Worm (Caenorhabditis elegans) whole organism, early embryonic: ENCODE measurements around the gene VY10G11R.1.
"Not testable (repeated sequence)": the region's sequence is repeated elsewhere in the genome, so short reads cannot be mapped to it uniquely, and the experiment has no call there.

Experiments
- B0310.2 ChIP-seq: sonication (generic microtip); optimal IDR thresholded peaks from 2 replicates; lab custom pipeline; 2016; ENCODE audit warnings: mild to moderate bottlenecking, missing genetic modification characterization, missing compliant biosample characterization
- F13C5.2 ChIP-seq: sonication (generic microtip); optimal IDR thresholded peaks from 2 replicates; lab custom pipeline; 2017; ENCODE audit warnings: mild to moderate bottlenecking, missing genetic modification characterization, inconsistent platforms, missing compliant biosample characterization
- aly-1 ChIP-seq: sonication (generic microtip); optimal IDR thresholded peaks from 2 replicates; lab custom pipeline; 2016; ENCODE audit warnings: missing genetic modification characterization, missing compliant biosample characterization
- ama-1 ChIP-seq: fragments of 150-350 bp; optimal IDR thresholded peaks from 2 replicates; lab custom pipeline; 2014
- ceh-13 ChIP-seq: fragments of 200-800 bp; sonication (Bioruptor generic); optimal IDR thresholded peaks from 2 replicates; lab custom pipeline; 2018; ENCODE audit warnings: mild to moderate bottlenecking, missing genetic modification characterization, missing compliant biosample characterization
- ceh-36 ChIP-seq: sonication (generic microtip); optimal IDR thresholded peaks from 2 replicates; lab custom pipeline; 2016; ENCODE audit warnings: missing genetic modification characterization, inconsistent platforms, missing compliant biosample characterization
- ets-7 ChIP-seq: sonication (generic microtip); optimal IDR thresholded peaks from 2 replicates; lab custom pipeline; 2016; ENCODE audit warnings: missing genotype, missing genetic modification characterization, missing compliant biosample characterization
- flt-1 ChIP-seq: fragments of 200-800 bp; sonication (Bioruptor generic); IDR thresholded peaks from 2 replicates; pipeline ENCODE4 v1.3.6; 2022; ENCODE audit warnings: missing genetic modification characterization, missing compliant biosample characterization
- hmbx-1 ChIP-seq: sonication (generic microtip); optimal IDR thresholded peaks from 2 replicates; lab custom pipeline; 2016; ENCODE audit warnings: mild to moderate bottlenecking, missing genetic modification characterization, missing compliant biosample characterization
- hmg-4 ChIP-seq: fragments of 200-800 bp; sonication (Bioruptor generic); optimal IDR thresholded peaks from 2 replicates; lab custom pipeline; 2018; ENCODE audit warnings: mild to moderate bottlenecking, missing genetic modification characterization, missing compliant biosample characterization
- hnd-1 ChIP-seq: sonication (generic microtip); optimal IDR thresholded peaks from 2 replicates; lab custom pipeline; 2016; ENCODE audit warnings: missing genetic modification characterization, missing compliant biosample characterization
- pes-1 ChIP-seq: fragments of 200-800 bp; sonication (Bioruptor generic); IDR thresholded peaks from 2 replicates; pipeline ENCODE4 v1.3.6; 2022; ENCODE audit warnings: missing genetic modification reagents, missing genetic modification characterization, missing compliant biosample characterization
- scrt-1 ChIP-seq: fragments of 200-800 bp; sonication (Bioruptor generic); IDR thresholded peaks from 2 replicates; pipeline ENCODE4 v1.3.6; 2022; ENCODE audit warnings: missing genetic modification characterization, missing compliant biosample characterization
- sea-1 ChIP-seq: fragments of 200-800 bp; sonication (Bioruptor generic); conservative IDR thresholded peaks from 2 replicates; pipeline ENCODE4 v1.3.6; 2022; ENCODE audit warnings: missing genetic modification characterization, missing compliant biosample characterization
- tbx-11 ChIP-seq: fragments of 200-800 bp; sonication (Bioruptor generic); IDR thresholded peaks from 2 replicates; pipeline ENCODE4 v1.3.6; 2022; ENCODE audit warnings: missing genetic modification characterization, missing compliant biosample characterization
- tbx-37 ChIP-seq: fragments of 200-800 bp; sonication (Bioruptor generic); conservative IDR thresholded peaks from 2 replicates; pipeline ENCODE4 v1.3.6; 2022; ENCODE audit warnings: missing genetic modification reagents, missing genetic modification characterization, missing compliant biosample characterization
- tra-4 ChIP-seq: sonication (generic microtip); optimal IDR thresholded peaks from 2 replicates; lab custom pipeline; 2017; ENCODE audit warnings: missing genetic modification characterization, missing compliant biosample characterization

The VY10G11R.1 gene

DNA sequence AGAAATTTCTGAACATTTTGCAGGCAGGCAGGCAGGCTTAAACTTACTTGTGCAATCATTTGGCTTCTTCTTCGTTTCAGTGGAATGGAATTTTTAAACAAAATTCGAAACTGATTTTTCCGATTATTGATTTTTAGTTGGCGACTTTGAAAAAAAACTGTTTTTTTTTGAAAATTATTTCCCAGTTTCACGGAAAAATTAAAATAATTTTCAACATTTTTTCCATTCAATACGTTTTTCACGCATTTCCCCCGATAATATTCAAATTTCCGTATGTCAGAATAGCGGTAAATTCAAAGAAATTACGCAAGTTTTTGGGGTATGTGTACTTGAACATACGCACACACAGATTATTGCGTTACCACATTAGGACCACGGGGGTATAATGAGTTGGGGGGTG, at the start of gene VY10G11R.1:
Gene VY10G11R.1 (minus strand): TSS at position 101 of the 400 bp plus-strand sequence.
- TF ChIP-seq B0310.2 (tag; lab: Kevin White, UChicago); ceh-13 (GFP tag; lab: Kevin White, UChicago); hmg-4 (GFP tag; lab: Kevin White, UChicago): not testable (repeated sequence)

DNA sequence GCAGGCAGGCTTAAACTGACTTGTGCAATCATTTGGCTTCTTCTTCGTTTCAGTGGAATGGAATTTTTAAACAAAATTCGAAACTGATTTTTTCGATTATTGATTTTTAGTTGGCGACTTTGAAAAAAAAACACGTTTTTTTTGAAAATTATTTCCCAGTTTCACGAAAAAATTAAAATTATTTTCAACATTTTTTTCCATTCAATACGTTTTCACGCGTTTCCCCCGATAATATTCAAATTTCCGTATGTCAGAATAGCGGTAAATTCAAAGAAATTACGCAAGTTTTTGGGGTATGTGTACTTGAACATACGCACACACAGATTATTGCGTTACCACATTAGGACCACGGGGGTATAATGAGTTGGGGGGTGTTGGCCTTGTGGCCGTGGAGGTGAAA, 36.3 kb upstream of the VY10G11R.1 start, which contains the start of gene Y51H4A.935:
Gene Y51H4A.935 (minus strand): TSS at position 101 of the 400 bp plus-strand sequence.
- not testable (repeated sequence) for TF ChIP-seq hmg-4 (GFP tag; lab: Kevin White, UChicago); tra-4 (tag; lab: Kevin White, UChicago); hmbx-1 (tag; lab: Kevin White, UChicago)

DNA sequence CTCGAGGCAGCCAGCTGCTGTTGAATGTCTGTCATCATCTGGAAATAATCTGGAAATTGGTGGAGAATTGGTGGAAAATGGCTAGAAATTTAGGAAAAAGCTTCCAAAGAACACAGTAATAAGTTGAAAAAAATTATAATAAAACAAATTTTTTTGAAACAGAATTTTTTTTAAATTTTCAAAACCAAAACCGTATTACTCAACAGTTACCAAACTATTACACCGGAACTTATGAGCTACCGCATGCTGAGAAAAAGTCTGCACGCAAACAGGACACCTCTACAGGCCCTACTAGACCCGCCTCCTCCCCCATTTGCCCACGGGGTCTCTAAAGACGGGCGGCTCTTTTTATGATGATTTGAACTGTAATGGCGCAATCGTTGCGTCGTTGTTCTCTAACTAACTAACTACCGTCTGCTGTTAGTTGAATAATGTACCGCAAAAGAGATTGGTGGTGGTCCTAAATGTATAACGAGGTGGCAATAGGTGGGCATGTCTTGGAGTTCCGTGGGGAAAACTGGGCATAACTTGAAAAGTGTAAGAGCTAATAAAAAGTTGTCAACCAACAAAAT, 34.9 kb upstream of the VY10G11R.1 start, which contains the start of gene zip-7:
Gene zip-7 (minus strand): TSS at position 51 of the 572 bp plus-strand sequence.
- TF ChIP-seq pes-1 (GFP tag; lab: Robert Waterston, UW) (no peak), aly-1 (no peak), hmbx-1 (tag; lab: Kevin White, UChicago) (no peak), tra-4 (tag; lab: Kevin White, UChicago) (no peak), hmg-4 (GFP tag; lab: Kevin White, UChicago) (no peak), sea-1 (GFP tag; lab: Robert Waterston, UW) (no peak), flt-1 (GFP tag; lab: Robert Waterston, UW) (no peak), ceh-13 (GFP tag; lab: Kevin White, UChicago) (no peak), ama-1 (lab: Kevin White, UChicago) (no peak), scrt-1 (GFP tag; lab: Robert Waterston, UW) (no peak), ets-7 (tag; lab: Kevin White, UChicago) (no peak), tbx-11 (GFP tag; lab: Robert Waterston, UW) (no peak), B0310.2 (tag; lab: Kevin White, UChicago) (no peak), tbx-37 (GFP tag; lab: Robert Waterston, UW) (no peak), ceh-36 (tag; lab: Kevin White, UChicago) (no peak), hnd-1 (tag; lab: Kevin White, UChicago) (no peak), F13C5.2 (tag; lab: Kevin White, UChicago) (no peak)

DNA sequence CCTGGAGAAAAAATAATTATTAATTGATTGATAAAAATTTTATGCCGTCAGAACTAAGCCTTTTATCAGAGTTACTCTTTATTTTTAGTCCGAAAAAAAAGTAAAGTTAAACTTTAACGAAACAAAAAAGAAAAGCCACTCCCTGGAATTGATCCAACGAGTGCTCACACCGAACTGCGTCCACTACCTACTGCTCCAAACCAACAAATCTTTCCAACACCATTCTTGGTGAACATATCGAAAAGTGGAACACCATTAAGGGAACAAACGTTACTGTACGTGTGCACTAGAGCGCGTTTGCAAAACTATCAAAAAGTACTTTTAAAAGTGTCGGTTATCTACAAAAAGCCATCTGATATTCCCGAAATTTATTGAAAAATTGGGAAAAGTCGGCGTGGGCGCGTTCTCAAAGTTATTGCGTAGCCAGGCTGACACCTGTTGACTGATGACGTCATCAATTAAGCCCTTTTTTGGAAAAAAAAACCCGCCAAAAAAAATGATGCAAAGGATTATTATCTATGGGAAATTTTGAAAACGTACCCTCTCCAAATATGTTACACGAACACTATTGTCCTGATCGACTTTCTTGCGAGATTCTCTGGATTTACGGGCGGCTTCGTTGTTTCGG, 32.9 kb upstream of the VY10G11R.1 start:
- TF ChIP-seq scrt-1 (GFP tag; lab: Robert Waterston, UW) (0 out of 2 replicates have a peak, but pooled peaks have one; percentile 10), pes-1 (GFP tag; lab: Robert Waterston, UW) (peak; percentile 45; the same call in 1 of the 2 replicates), flt-1 (GFP tag; lab: Robert Waterston, UW) (peak; percentile 66), hnd-1 (tag; lab: Kevin White, UChicago) (no peak)

DNA sequence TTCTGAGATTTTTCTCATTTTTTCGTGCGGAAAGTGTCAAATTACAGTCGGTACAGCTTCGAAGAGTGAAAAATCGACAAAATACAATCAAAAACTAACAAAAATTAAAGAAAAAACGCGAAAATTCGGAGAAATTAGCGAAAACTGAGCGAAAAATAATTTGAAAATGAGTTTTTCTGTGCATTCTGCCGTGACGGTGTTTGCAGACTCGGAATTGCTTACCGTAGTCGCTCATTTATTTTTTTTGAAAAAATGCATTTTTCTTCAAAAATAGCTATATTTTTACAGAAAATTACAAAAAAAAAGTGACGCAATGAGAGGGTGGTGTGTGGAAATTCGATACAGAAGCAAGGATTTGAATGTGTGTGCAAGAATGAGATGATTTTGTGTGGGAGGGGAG, 32.3 kb upstream of the VY10G11R.1 start:
- no peak for TF ChIP-seq F13C5.2 (tag; lab: Kevin White, UChicago)
- TF ChIP-seq hmbx-1 (tag; lab: Kevin White, UChicago) = no peak
- TF ChIP-seq ceh-36 (tag; lab: Kevin White, UChicago) = no peak
- no peak for TF ChIP-seq scrt-1 (GFP tag; lab: Robert Waterston, UW)
- TF ChIP-seq hmg-4 (GFP tag; lab: Kevin White, UChicago) = no peak
- TF ChIP-seq pes-1 (GFP tag; lab: Robert Waterston, UW) = no peak
- no peak for TF ChIP-seq B0310.2 (tag; lab: Kevin White, UChicago)
- no peak for TF ChIP-seq hnd-1 (tag; lab: Kevin White, UChicago)

DNA sequence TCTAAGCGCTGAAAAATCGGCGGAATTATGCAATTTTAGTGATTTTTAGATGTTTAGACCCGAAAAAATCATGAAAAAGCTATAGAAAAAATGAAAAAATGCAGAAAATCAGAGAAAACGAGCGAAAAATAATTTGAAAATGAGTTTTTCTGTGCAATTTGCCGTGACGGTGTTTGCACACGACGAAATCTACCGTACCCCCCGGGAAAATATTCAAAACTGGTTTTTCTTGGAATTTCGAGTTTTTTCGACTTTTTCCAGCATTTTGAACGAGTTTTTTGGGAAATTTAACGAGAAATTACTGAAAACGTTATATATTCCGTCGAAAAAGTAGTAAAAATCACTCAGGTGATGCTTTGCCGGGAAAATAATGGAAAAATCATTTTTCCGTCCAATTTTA, 31.6 kb upstream of the VY10G11R.1 start:
- TF ChIP-seq sea-1 (GFP tag; lab: Robert Waterston, UW) (no peak), ceh-36 (tag; lab: Kevin White, UChicago) (no peak), tbx-37 (GFP tag; lab: Robert Waterston, UW) (no peak), scrt-1 (GFP tag; lab: Robert Waterston, UW) (no peak), pes-1 (GFP tag; lab: Robert Waterston, UW) (no peak), F13C5.2 (tag; lab: Kevin White, UChicago) (no peak), hnd-1 (tag; lab: Kevin White, UChicago) (no peak), aly-1 (no peak)

DNA sequence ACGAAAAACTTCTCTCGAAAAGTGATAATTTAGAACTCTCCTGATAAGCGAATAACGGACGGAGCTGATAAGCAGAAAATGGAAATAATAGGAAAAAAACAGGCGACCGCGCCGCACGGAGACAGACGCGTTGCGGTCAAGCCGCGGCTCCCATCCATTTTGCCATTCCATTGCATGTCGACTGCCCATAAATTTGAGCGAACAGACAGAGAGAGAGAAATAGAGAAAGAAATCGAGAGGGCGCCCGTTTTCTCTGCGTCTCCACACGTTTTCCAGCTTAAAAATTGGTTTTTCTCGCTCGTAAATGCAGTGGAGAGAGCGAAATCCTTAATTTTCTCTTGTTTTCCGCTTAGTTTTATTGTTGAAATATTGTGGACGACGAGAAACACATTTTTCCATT, 31.1 kb upstream of the VY10G11R.1 start:
- no peak for TF ChIP-seq ets-7 (tag; lab: Kevin White, UChicago)

DNA sequence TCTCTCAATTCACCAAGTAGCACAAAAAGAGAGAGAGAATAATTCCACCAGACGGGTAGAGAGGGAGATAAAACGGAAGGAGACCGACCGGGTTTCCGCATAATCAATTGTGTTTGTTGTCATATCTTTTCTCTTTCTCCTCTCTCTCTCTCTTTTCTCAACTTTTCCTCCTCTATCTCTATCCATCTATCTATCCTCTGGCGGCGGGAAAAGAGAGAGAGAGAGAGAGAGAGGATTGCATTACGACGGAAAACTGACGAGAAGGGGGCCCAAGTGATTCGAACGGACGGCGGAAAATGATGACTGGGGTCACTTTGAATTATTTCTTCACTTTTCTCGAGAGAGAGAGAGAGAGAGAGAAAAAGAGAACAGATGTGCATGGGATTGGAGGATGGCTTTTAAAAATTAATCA, 27.2 kb upstream of the VY10G11R.1 start:
- TF ChIP-seq hnd-1 (tag; lab: Kevin White, UChicago) (peak; percentile 15), ceh-36 (tag; lab: Kevin White, UChicago) (no peak), hmg-4 (GFP tag; lab: Kevin White, UChicago) (peak; percentile 36)
